Fruit fly (Drosophila melanogaster): ENCODE data around the gene GckIII.

dm6 chr3R:17116231-17116630 lies 30.9 kb downstream of the GckIII start:
- peak; percentile 17 for TF ChIP-seq Hnf4 (GFP tag; optimal IDR thresholded peaks at IDR 0.05)
- TF ChIP-seq rgr (GFP tag; optimal IDR thresholded peaks at IDR 0.05), result peak; percentile 26
- no peak for TF ChIP-seq Abd-B (GFP tag; optimal IDR thresholded peaks at IDR 0.05)
- TF ChIP-seq br (GFP tag; optimal IDR thresholded peaks at IDR 0.05), result peak; percentile 68
- TF ChIP-seq sv (GFP tag; optimal IDR thresholded peaks at IDR 0.05), result no peak
- TF ChIP-seq Mio (GFP tag; optimal IDR thresholded peaks at IDR 0.05), result no peak
- no peak for TF ChIP-seq usp (GFP tag; optimal IDR thresholded peaks at IDR 0.05)
- TF ChIP-seq Dfd (GFP tag; optimal IDR thresholded peaks at IDR 0.05), result no peak

Data from whole organism, wandering third instar larva.